Worm (Caenorhabditis elegans) whole organism, L3 larva: ENCODE data around the gene icap-1.

ENCODE experiments used
- R02D3.7 ChIP-seq: fragments of 150-350 bp; optimal IDR thresholded peaks from 2 replicates; lab custom pipeline; 2014; ENCODE audit warnings: missing biosample characterization, missing genetic modification characterization
- ZK546.5 ChIP-seq: sonication (generic microtip); optimal IDR thresholded peaks from 2 replicates; lab custom pipeline; 2017; ENCODE audit warnings: missing biosample characterization, missing genetic modification characterization
- aly-2 ChIP-seq: fragments of 150-350 bp; optimal IDR thresholded peaks from 2 replicates; lab custom pipeline; 2014; ENCODE audit warnings: missing biosample characterization, missing genetic modification characterization
- ama-1 ChIP-seq: fragments of 150-350 bp; optimal IDR thresholded peaks from 2 replicates; lab custom pipeline; 2018
- ceh-16 ChIP-seq: sonication (generic microtip); optimal IDR thresholded peaks from 2 replicates; lab custom pipeline; 2017; ENCODE audit warnings: missing biosample characterization, missing genetic modification characterization
- ceh-28 ChIP-seq: fragments of 150-350 bp; optimal IDR thresholded peaks from 2 replicates; lab custom pipeline; 2014; ENCODE audit warnings: missing biosample characterization, missing genetic modification reagents, missing genetic modification characterization
- ceh-82 ChIP-seq: fragments of 150-350 bp; optimal IDR thresholded peaks from 2 replicates; lab custom pipeline; 2014; ENCODE audit warnings: missing biosample characterization, missing genetic modification characterization
- ceh-9 ChIP-seq: sonication (generic microtip); optimal IDR thresholded peaks from 2 replicates; lab custom pipeline; 2018; ENCODE audit warnings: missing biosample characterization, missing genetic modification characterization
- egl-5 ChIP-seq: fragments of 150-350 bp; optimal IDR thresholded peaks from 2 replicates; lab custom pipeline; 2017; ENCODE audit warnings: missing biosample characterization, missing genetic modification reagents, missing genetic modification characterization, inconsistent platforms
- elt-1 ChIP-seq: fragments of 150-350 bp; optimal IDR thresholded peaks from 2 replicates; lab custom pipeline; 2014; ENCODE audit warnings: missing biosample characterization, missing genetic modification characterization
- elt-2 ChIP-seq: sonication (generic microtip); optimal IDR thresholded peaks from 2 replicates; lab custom pipeline; 2016; ENCODE audit warnings: missing genetic modification reagents, mild to moderate bottlenecking, missing genetic modification characterization, missing compliant biosample characterization
- fkh-2 ChIP-seq: fragments of 150-350 bp; optimal IDR thresholded peaks from 2 replicates; lab custom pipeline; 2014; ENCODE audit warnings: missing biosample characterization, missing genetic modification reagents, missing genetic modification characterization
- fos-1 ChIP-seq: fragments of 150-350 bp; optimal IDR thresholded peaks from 2 replicates; lab custom pipeline; 2014; ENCODE audit warnings: missing biosample characterization, missing genetic modification characterization
- hmg-11 ChIP-seq: sonication (generic microtip); optimal IDR thresholded peaks from 2 replicates; lab custom pipeline; 2016; ENCODE audit warnings: missing genetic modification characterization, missing compliant biosample characterization
- jun-1 ChIP-seq: fragments of 150-350 bp; optimal IDR thresholded peaks from 2 replicates; lab custom pipeline; 2014; ENCODE audit warnings: missing biosample characterization, missing genetic modification reagents, missing genetic modification characterization
- lin-15B ChIP-seq: fragments of 150-350 bp; optimal IDR thresholded peaks from 2 replicates; lab custom pipeline; 2014; ENCODE audit warnings: missing biosample characterization, missing genetic modification characterization
- lin-39 ChIP-seq: fragments of 150-350 bp; optimal IDR thresholded peaks from 2 replicates; lab custom pipeline; 2018; ENCODE audit warnings: missing biosample characterization, missing genetic modification reagents, missing genetic modification characterization
- lsy-12 ChIP-seq: sonication (generic microtip); optimal IDR thresholded peaks from 2 replicates; lab custom pipeline; 2016; ENCODE audit warnings: mild to moderate bottlenecking, missing genetic modification characterization, missing compliant biosample characterization
- mdl-1 ChIP-seq: fragments of 150-350 bp; optimal IDR thresholded peaks from 2 replicates; lab custom pipeline; 2014; ENCODE audit warnings: missing biosample characterization, missing genetic modification characterization
- mml-1 ChIP-seq: fragments of 150-350 bp; sonication (generic microtip); optimal IDR thresholded peaks from 3 replicates; lab custom pipeline; 2014; ENCODE audit warnings: missing biosample characterization, missing genetic modification characterization
- nfya-1 ChIP-seq: sonication (generic microtip); optimal IDR thresholded peaks from 2 replicates; lab custom pipeline; 2017; ENCODE audit warnings: missing genetic modification characterization, mild to moderate bottlenecking, missing compliant biosample characterization, antibody characterized with exemption, moderate library complexity; ENCODE audit not compliant: insufficient read depth
- nhr-12 ChIP-seq: fragments of 150-350 bp; optimal IDR thresholded peaks from 2 replicates; lab custom pipeline; 2014; ENCODE audit warnings: missing biosample characterization, missing genetic modification characterization
- nhr-23 ChIP-seq: fragments of 150-350 bp; optimal IDR thresholded peaks from 2 replicates; lab custom pipeline; 2014; ENCODE audit warnings: missing biosample characterization, missing genetic modification reagents, missing genetic modification characterization
- nhr-237 ChIP-seq: fragments of 150-350 bp; optimal IDR thresholded peaks from 2 replicates; lab custom pipeline; 2014; ENCODE audit warnings: missing biosample characterization, missing genetic modification characterization
- nhr-25 ChIP-seq: sonication (generic microtip); optimal IDR thresholded peaks from 2 replicates; lab custom pipeline; 2017; ENCODE audit warnings: missing biosample characterization, missing genetic modification characterization
- nhr-28 ChIP-seq: fragments of 150-350 bp; optimal IDR thresholded peaks from 2 replicates; lab custom pipeline; 2014; ENCODE audit warnings: missing biosample characterization, missing genetic modification characterization
- nhr-77 ChIP-seq: fragments of 150-350 bp; optimal IDR thresholded peaks from 2 replicates; lab custom pipeline; 2014; ENCODE audit warnings: missing biosample characterization, missing genetic modification characterization
- pha-4 ChIP-seq: fragments of 150-350 bp; optimal IDR thresholded peaks from 2 replicates; lab custom pipeline; 2014; ENCODE audit warnings: missing biosample characterization, missing genetic modification reagents, missing genetic modification characterization
- pqm-1 ChIP-seq: fragments of 150-350 bp; optimal IDR thresholded peaks from 2 replicates; lab custom pipeline; 2017; ENCODE audit warnings: missing biosample characterization, missing genetic modification characterization, inconsistent platforms
- sea-2 ChIP-seq: fragments of 150-350 bp; sonication (generic microtip); optimal IDR thresholded peaks from 4 replicates; lab custom pipeline; 2014; ENCODE audit warnings: missing biosample characterization, missing genetic modification reagents, missing genetic modification characterization
- skn-1 ChIP-seq: fragments of 150-350 bp; optimal IDR thresholded peaks from 2 replicates; lab custom pipeline; 2014; ENCODE audit warnings: missing biosample characterization, missing genetic modification characterization
- snpc-4 ChIP-seq: fragments of 150-350 bp; optimal IDR thresholded peaks from 2 replicates; lab custom pipeline; 2014; ENCODE audit warnings: missing biosample characterization, missing genetic modification characterization
- unc-39 ChIP-seq: sonication (generic microtip); optimal IDR thresholded peaks from 4 replicates; lab custom pipeline; 2017; ENCODE audit warnings: missing biosample characterization, missing genetic modification characterization
- ztf-4 ChIP-seq: fragments of 150-350 bp; optimal IDR thresholded peaks from 2 replicates; lab custom pipeline; 2014; ENCODE audit warnings: missing biosample characterization, missing genetic modification characterization

Gene icap-1

ce11 chrIV:13820862-13821261, 34.1 kb upstream of the icap-1 start, which contains the start of gene Y45F10D.15:
Gene Y45F10D.15, minus strand, starts transcription at chrIV:13820962.
- TF ChIP-seq R02D3.7 (tag; lab: Kevin White, UChicago) (no peak), mdl-1 (tag; lab: Kevin White, UChicago) (no peak), nhr-12 (no peak), jun-1 (tag; lab: Kevin White, UChicago) (no peak), ztf-4 (tag; lab: Kevin White, UChicago) (no peak), nfya-1 (tag; lab: Kevin White, UChicago) (no peak), pha-4 (tag; lab: Kevin White, UChicago) (no peak), lsy-12 (tag; lab: Kevin White, UChicago) (no peak), lin-39 (tag; lab: Kevin White, UChicago) (no peak), lin-15B (tag; lab: Kevin White, UChicago) (no peak), fos-1 (no peak), nhr-25 (tag; lab: Kevin White, UChicago) (no peak), unc-39 (tag; lab: Kevin White, UChicago) (no peak), mml-1 (tag; lab: Kevin White, UChicago) (no peak)
- TF ChIP-seq, all 47 proteins: peak for 0

DNA sequence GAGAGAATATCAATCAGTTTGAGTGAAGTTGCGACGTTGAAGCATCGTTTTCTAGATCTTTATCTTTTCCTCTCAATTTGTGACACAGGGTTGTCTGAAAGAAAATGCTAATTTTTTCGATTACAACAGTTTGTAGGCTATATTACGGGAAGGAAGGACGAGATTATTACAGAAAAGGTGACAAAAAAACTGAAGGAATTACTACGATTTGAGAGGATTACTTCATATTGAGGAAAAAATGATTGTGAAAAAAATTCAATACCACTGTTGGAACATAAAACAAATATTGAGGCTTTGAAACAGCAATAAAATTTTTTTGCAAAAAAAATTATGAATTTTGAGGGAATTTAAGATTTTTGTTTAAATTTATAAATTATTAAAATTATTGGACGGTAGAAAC, 21.0 kb upstream of the icap-1 start, which contains the start of gene Y45F10D.14:
Gene Y45F10D.14 (minus strand): TSS at position 101 of the 400 bp plus-strand sequence.
- TF ChIP-seq nhr-25 (tag; lab: Kevin White, UChicago) (peak; percentile 10), aly-2 (no peak)

DNA sequence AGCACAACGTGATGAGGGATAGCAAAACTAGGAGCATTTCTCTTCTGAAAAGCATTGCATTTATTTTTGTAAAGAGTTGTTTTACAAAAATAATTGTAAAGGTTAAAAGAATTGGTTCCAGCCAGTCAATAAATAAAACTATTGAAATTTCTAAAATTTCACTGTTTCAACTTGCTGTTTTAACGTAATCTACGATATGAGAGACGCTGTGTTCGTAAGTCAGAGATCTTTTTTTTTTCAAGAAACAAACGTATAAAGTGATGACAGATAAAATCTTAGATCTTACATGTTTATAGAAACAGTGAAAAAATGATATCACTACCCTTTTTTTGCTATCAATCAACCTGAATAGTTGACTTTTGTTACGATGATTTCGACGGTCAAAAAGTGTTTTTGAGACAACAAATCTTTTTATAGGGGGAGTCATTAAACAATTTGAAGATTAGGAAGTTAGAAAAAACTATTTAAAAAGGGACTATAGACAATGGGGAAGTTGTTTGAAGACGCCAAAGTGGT, 11.2 kb upstream of the icap-1 start, which contains the start of gene Y45F10D.6:
Gene Y45F10D.6 (minus strand): TSS at position 51 of the 516 bp plus-strand sequence.
- no peak for TF ChIP-seq fkh-2
- no peak for TF ChIP-seq pha-4 (tag; lab: Kevin White, UChicago)
- no peak for TF ChIP-seq nhr-77 (tag; lab: Kevin White, UChicago)
- TF ChIP-seq nhr-28: no peak
- no peak for TF ChIP-seq nhr-12
- TF ChIP-seq ceh-16 (tag; lab: Kevin White, UChicago): no peak
- TF ChIP-seq nhr-237 (tag; lab: Kevin White, UChicago): no peak
- no peak for TF ChIP-seq ama-1 (lab: Kevin White, UChicago)
- no peak for TF ChIP-seq ceh-9 (tag; lab: Kevin White, UChicago)
- TF ChIP-seq fos-1: no peak
- TF ChIP-seq, all 47 proteins: peak for 0

DNA sequence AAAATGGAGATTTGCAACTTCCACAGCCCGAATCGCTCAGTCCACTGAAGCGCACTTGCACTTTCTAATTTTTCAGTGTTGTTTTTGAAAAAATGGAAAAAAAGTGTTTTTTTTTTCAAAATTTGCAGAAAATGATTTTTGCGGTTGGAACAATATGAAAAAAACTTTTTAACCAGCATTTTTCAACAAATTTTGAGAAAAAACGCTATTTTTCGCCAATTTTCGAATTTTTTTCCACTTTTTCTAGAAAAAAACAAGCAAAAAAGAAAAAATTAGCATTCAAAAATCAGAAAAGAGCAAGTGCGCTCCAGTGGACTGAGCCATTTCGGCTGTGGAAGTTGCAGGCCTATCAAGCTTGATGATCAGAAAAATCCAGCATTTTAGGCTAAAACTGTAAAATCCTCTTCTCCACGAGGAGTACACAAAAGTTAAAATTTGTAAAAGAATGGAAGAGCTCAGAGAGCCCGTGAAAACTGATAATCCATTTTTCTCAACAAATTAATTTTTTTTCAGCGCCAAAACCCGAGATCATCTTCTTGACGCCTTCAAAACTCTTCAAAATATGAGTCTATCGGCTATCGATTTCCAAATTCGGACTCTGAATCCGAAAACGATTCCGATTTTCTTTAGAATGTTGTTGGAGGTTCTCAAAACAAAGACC, 8.6 kb upstream of the icap-1 start:
- TF ChIP-seq nhr-28 (no peak), aly-2 (peak; percentile 83)

DNA sequence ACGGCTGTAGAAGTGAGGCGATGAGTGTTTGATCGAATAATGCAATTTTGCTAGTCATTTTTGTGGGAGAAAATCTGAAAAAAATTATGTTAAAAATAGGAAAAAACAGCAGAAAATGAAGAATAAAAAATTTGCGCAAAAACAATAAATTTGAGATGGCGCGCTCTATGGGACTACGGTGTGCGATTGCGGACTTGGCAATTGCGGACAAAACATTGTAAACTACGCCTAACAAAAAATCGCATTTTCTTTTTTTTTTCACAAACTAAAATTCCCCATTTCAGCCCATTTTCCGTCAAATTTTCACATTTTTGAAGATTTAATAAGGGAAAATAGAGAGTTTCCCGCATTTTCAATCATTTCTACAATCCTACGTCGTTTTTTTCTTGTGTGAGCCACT, 1.9 kb upstream of the icap-1 start, which contains the start of the genes sas-6 and Y45F10D.7:
Gene sas-6 (minus strand): TSS at position 80 of the 400 bp plus-strand sequence.
Gene Y45F10D.7 (plus strand): TSS at position 256 of the 400 bp plus-strand sequence.
- peak; percentile 81 for TF ChIP-seq lin-15B (tag; lab: Kevin White, UChicago)
- no peak for TF ChIP-seq fos-1
- no peak for TF ChIP-seq elt-1 (tag; lab: Kevin White, UChicago)
- peak; percentile 5 for TF ChIP-seq elt-2 (tag; lab: Kevin White, UChicago)
- TF ChIP-seq nfya-1 (tag; lab: Kevin White, UChicago): peak; percentile 94
- peak; percentile 5 for TF ChIP-seq pqm-1 (tag; lab: Kevin White, UChicago)
- TF ChIP-seq ceh-82 (tag; lab: Kevin White, UChicago): no peak
- TF ChIP-seq nhr-25 (tag; lab: Kevin White, UChicago): peak; percentile 61
- TF ChIP-seq unc-39 (tag; lab: Kevin White, UChicago): no peak
- TF ChIP-seq skn-1 (tag; lab: Kevin White, UChicago): peak; percentile 11
- TF ChIP-seq lin-39 (tag; lab: Kevin White, UChicago): peak; percentile 54
- peak; percentile 81 for TF ChIP-seq pha-4 (tag; lab: Kevin White, UChicago)
- no peak for TF ChIP-seq nhr-237 (tag; lab: Kevin White, UChicago)
- TF ChIP-seq ZK546.5: no peak
- TF ChIP-seq egl-5 (tag; lab: Kevin White, UChicago): peak; percentile 86
- peak; percentile 12 for TF ChIP-seq lsy-12 (tag; lab: Kevin White, UChicago)
- no peak for TF ChIP-seq sea-2 (GFP tag; lab: Kevin White, UChicago)
- peak; percentile 24 for TF ChIP-seq R02D3.7 (tag; lab: Kevin White, UChicago)
- peak; percentile 74 for TF ChIP-seq hmg-11 (tag; lab: Kevin White, UChicago)
- TF ChIP-seq ceh-28 (tag; lab: Kevin White, UChicago): no peak
- TF ChIP-seq snpc-4 (tag; lab: Kevin White, UChicago): peak; percentile 75
- TF ChIP-seq nhr-12: no peak
- TF ChIP-seq nhr-23: peak; percentile 59
- TF ChIP-seq nhr-77 (tag; lab: Kevin White, UChicago): no peak
